Worm (Caenorhabditis elegans): ENCODE results near the gene W06D11.5.
A peak's percentile ranks its signal among the peaks of the same experiment; 100 is the strongest.

W06D11.5 gene

DNA sequence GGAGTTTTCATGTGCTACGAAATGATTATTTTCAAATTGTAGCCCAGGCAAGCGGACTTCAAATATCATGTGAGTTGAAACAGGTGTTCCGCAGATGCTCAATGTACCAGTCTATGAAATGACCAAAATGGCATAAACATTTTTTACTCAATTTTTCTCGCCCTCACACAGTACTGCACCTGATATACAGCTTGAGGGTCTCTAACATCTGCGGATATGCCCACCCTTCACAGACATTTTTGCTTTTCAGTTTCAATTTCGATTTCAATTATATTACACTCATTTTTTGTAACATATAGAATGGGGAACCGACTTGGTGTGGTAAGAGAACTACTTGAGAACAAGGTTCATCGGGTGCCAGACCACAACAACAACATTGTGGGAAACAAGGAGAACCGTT, 46.8 kb downstream of the W06D11.5 start, which contains the start of gene F42F12.11:
Gene F42F12.11 (plus strand): TSS at position 301 of the 400 bp plus-strand sequence.
- no peak for TF ChIP-seq lsy-2 (tag; optimal IDR thresholded peaks at IDR 0.05)
- TF ChIP-seq C34F6.9 (tag; optimal IDR thresholded peaks at IDR 0.05), result no peak
- no peak for TF ChIP-seq alr-1 (tag; optimal IDR thresholded peaks at IDR 0.05)
- no peak for TF ChIP-seq skn-1 (tag; optimal IDR thresholded peaks at IDR 0.05)
- no peak for TF ChIP-seq blmp-1 (tag; optimal IDR thresholded peaks at IDR 0.05; ENCODE audit: insufficient read depth)
- no peak for TF ChIP-seq nhr-10 (tag; optimal IDR thresholded peaks at IDR 0.05)
- no peak for TF ChIP-seq peb-1 (tag; optimal IDR thresholded peaks at IDR 0.05)
- no peak for TF ChIP-seq nhr-129 (tag; optimal IDR thresholded peaks at IDR 0.05)
- TF ChIP-seq elt-3 (tag; optimal IDR thresholded peaks at IDR 0.05), result no peak
- TF ChIP-seq sma-3 (GFP tag; optimal IDR thresholded peaks at IDR 0.05), result no peak
- no peak for TF ChIP-seq aly-2 (tag; optimal IDR thresholded peaks at IDR 0.05)
- no peak for TF ChIP-seq dmd-4 (tag; optimal IDR thresholded peaks at IDR 0.05)
- no peak for TF ChIP-seq ztf-11 (tag; optimal IDR thresholded peaks at IDR 0.05)
- TF ChIP-seq nhr-23 (tag; optimal IDR thresholded peaks at IDR 0.05), result no peak
- no peak for TF ChIP-seq lin-13 (GFP tag; optimal IDR thresholded peaks at IDR 0.05)
- TF ChIP-seq nhr-12 (tag; optimal IDR thresholded peaks at IDR 0.05), result no peak
- TF ChIP-seq snpc-4 (tag; optimal IDR thresholded peaks at IDR 0.05), result no peak
- no peak for TF ChIP-seq sma-9 (GFP tag; optimal IDR thresholded peaks at IDR 0.05)
- no peak for TF ChIP-seq sma-9 (tag; optimal IDR thresholded peaks at IDR 0.05)
- no peak for TF ChIP-seq ztf-4 (tag; optimal IDR thresholded peaks at IDR 0.05)

ce11 chrX:12347822-12348221, 47.9 kb downstream of the W06D11.5 start:
- no peak for TF ChIP-seq R02D3.7 (tag; optimal IDR thresholded peaks at IDR 0.05)
- TF ChIP-seq nhr-23 (tag; optimal IDR thresholded peaks at IDR 0.05), result no peak
- no peak for TF ChIP-seq lin-39 (tag; optimal IDR thresholded peaks at IDR 0.05)
- no peak for TF ChIP-seq nhr-11 (tag; optimal IDR thresholded peaks at IDR 0.05)
- TF ChIP-seq blmp-1 (tag; optimal IDR thresholded peaks at IDR 0.05; ENCODE audit: insufficient read depth), result no peak
- TF ChIP-seq mdl-1 (tag; optimal IDR thresholded peaks at IDR 0.05), result no peak
- no peak for TF ChIP-seq Y55F3AM.14 (GFP tag; optimal IDR thresholded peaks at IDR 0.05)
- peak; percentile 21 for TF ChIP-seq fos-1 (tag; optimal IDR thresholded peaks at IDR 0.05)
- TF ChIP-seq elt-1 (tag; optimal IDR thresholded peaks at IDR 0.05), result no peak
- no peak for TF ChIP-seq nhr-237 (tag; optimal IDR thresholded peaks at IDR 0.05)
- TF ChIP-seq skn-1 (tag; optimal IDR thresholded peaks at IDR 0.05), result no peak
- TF ChIP-seq nhr-77 (tag; optimal IDR thresholded peaks at IDR 0.05), result no peak
- TF ChIP-seq ceh-82 (tag; optimal IDR thresholded peaks at IDR 0.05), result no peak
- no peak for TF ChIP-seq zag-1 (tag; optimal IDR thresholded peaks at IDR 0.05)
- TF ChIP-seq ama-1 (optimal IDR thresholded peaks at IDR 0.05), result no peak
- TF ChIP-seq mbf-1 (tag; optimal IDR thresholded peaks at IDR 0.05), result no peak
- no peak for TF ChIP-seq elt-3 (tag; optimal IDR thresholded peaks at IDR 0.05)
- TF ChIP-seq dmd-4 (tag; optimal IDR thresholded peaks at IDR 0.05), result no peak
- peak; percentile 61 for TF ChIP-seq nhr-129 (tag; optimal IDR thresholded peaks at IDR 0.05)
- TF ChIP-seq alr-1 (tag; optimal IDR thresholded peaks at IDR 0.05), result no peak
- TF ChIP-seq nhr-12 (tag; optimal IDR thresholded peaks at IDR 0.05), result no peak
- no peak for TF ChIP-seq unc-62 (GFP tag; optimal IDR thresholded peaks at IDR 0.05)
- no peak for TF ChIP-seq ZK546.5 (tag; optimal IDR thresholded peaks at IDR 0.05)
- no peak for TF ChIP-seq mab-5 (tag; optimal IDR thresholded peaks at IDR 0.05)
- TF ChIP-seq nhr-6 (tag; optimal IDR thresholded peaks at IDR 0.05), result no peak
- TF ChIP-seq snpc-4 (tag; optimal IDR thresholded peaks at IDR 0.05), result no peak
- TF ChIP-seq nhr-21 (tag; optimal IDR thresholded peaks at IDR 0.05), result peak; percentile 31
- no peak for TF ChIP-seq lin-11 (tag; optimal IDR thresholded peaks at IDR 0.05)
- no peak for TF ChIP-seq aly-2 (tag; optimal IDR thresholded peaks at IDR 0.05)
- no peak for TF ChIP-seq peb-1 (tag; optimal IDR thresholded peaks at IDR 0.05)
- TF ChIP-seq egl-27 (tag; optimal IDR thresholded peaks at IDR 0.05), result peak; percentile 19
- TF ChIP-seq sma-9 (GFP tag; optimal IDR thresholded peaks at IDR 0.05), result peak; percentile 55
- no peak for TF ChIP-seq sma-9 (tag; optimal IDR thresholded peaks at IDR 0.05)
- no peak for TF ChIP-seq unc-55 (GFP tag; optimal IDR thresholded peaks at IDR 0.05)
- peak; percentile 13 for TF ChIP-seq C34F6.9 (tag; optimal IDR thresholded peaks at IDR 0.05)
- TF ChIP-seq sma-3 (GFP tag; optimal IDR thresholded peaks at IDR 0.05), result peak; percentile 34
- TF ChIP-seq gmeb-1 (tag; optimal IDR thresholded peaks at IDR 0.05), result no peak
- peak; percentile 35 for TF ChIP-seq crh-2 (tag; optimal IDR thresholded peaks at IDR 0.05)
- TF ChIP-seq ceh-16 (tag; optimal IDR thresholded peaks at IDR 0.05), result no peak
- no peak for TF ChIP-seq lsy-2 (tag; optimal IDR thresholded peaks at IDR 0.05)
- no peak for TF ChIP-seq ztf-11 (tag; optimal IDR thresholded peaks at IDR 0.05)
- TF ChIP-seq nhr-10 (tag; optimal IDR thresholded peaks at IDR 0.05), result no peak
- no peak for TF ChIP-seq ztf-4 (tag; optimal IDR thresholded peaks at IDR 0.05)
- TF ChIP-seq ztf-1 (GFP tag; conservative IDR thresholded peaks at IDR 0.05), result no peak
- no peak for TF ChIP-seq unc-39 (tag; optimal IDR thresholded peaks at IDR 0.05)
- no peak for TF ChIP-seq F13H6.1 (tag; optimal IDR thresholded peaks at IDR 0.05)
- TF ChIP-seq sem-4 (tag; optimal IDR thresholded peaks at IDR 0.05), result no peak
- TF ChIP-seq lin-13 (GFP tag; optimal IDR thresholded peaks at IDR 0.05), result no peak
- no peak for TF ChIP-seq nhr-25 (tag; optimal IDR thresholded peaks at IDR 0.05)

Measured in whole organism, L2 larva.